Worm (Caenorhabditis elegans): Measurements from ENCODE around the gene faxc-2.

Gene faxc-2

ce11 chrII:13285729-13286128, 23.4 kb upstream of the faxc-2 start, which contains the start of gene ztf-22:
TSS of gene ztf-22 (minus strand) at chrII:13285829.
- TF ChIP-seq T22C8.4 (GFP tag; IDR thresholded peaks at IDR 0.05) (no peak), ztf-23 (GFP tag; IDR thresholded peaks at IDR 0.05) (no peak), cog-1 (tag; optimal IDR thresholded peaks at IDR 0.05) (no peak), klf-2 (GFP tag; conservative IDR thresholded peaks at IDR 0.05) (no peak)

DNA sequence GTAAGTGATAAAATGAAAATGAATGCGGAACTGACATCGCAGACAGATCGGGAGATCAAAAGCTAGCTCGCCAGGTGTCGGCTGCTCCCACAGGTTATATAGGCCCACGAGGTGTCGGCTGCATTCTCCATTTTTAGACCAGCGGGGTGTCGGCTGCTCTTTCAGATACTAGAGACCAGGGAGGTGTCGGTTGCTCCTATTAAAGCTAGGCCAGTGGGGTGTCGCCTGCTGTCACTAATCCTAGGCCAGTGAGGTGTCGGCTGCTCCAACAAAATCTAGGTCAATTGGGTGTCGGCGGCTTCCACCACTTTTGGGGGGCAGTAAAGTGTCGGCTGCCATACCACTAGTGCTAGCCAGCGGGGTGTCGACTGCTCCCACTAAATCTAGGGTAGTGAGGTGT, 19.2 kb upstream of the faxc-2 start:
- 0 out of 2 replicates have a peak, but pooled peaks have one; percentile 17 for TF ChIP-seq tab-1 (GFP tag; IDR thresholded peaks at IDR 0.05)
- TF ChIP-seq ztf-23 (GFP tag; IDR thresholded peaks at IDR 0.05) = no peak
- no peak for TF ChIP-seq med-1 (GFP tag; optimal IDR thresholded peaks at IDR 0.05; ENCODE audit: insufficient read depth)

- TF ChIP-seq ztf-29 (GFP tag; IDR thresholded peaks at IDR 0.05) (no peak), cog-1 (tag; optimal IDR thresholded peaks at IDR 0.05) (no peak), ztf-23 (GFP tag; IDR thresholded peaks at IDR 0.05) (no peak), tab-1 (GFP tag; IDR thresholded peaks at IDR 0.05) (no peak), klf-2 (GFP tag; conservative IDR thresholded peaks at IDR 0.05) (no peak), ref-1 (GFP tag; conservative IDR thresholded peaks at IDR 0.05) (no peak)
Observed at ce11 chrII:13290518-13291286, 18.4 kb upstream of the faxc-2 start.

DNA sequence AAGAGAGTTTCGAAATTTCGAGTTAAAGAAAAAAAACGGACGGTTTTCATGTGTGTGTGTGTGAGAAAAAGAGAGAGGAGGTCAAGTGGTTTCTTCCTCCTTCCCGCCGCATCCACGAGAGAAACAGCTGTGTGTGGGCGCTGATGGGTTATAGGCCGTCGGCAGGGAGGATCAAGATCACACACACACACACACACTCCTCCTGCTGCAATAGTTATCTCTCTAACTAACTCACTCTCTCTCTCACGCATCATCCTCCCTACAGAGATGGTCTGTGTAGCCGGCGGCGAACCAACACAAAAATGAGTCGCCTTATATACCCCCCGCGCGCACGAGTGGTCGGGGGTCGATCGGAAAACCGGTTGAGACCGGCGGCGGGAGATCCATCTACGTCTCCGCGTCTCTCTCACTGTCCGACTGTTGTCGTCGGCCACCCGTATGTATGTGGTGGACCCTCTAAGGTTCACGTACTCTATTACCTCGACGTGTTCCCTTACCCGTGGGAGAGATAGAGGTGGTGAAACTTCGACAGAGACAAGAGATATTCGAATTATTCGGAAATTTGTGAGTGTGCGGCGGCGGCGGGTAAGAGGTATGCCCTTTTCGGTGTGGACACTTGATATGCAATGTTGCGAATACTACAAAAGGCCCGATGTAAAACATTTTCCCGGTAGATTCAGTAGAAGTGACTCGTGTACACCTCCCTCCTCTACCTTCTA, 17.5 kb upstream of the faxc-2 start:
- peak; percentile 66; the same call in 1 of the 2 replicates for TF ChIP-seq ztf-23 (GFP tag; IDR thresholded peaks at IDR 0.05)
- no peak for TF ChIP-seq T22C8.4 (GFP tag; IDR thresholded peaks at IDR 0.05)
- TF ChIP-seq cog-1 (tag; optimal IDR thresholded peaks at IDR 0.05) = peak; percentile 37
- TF ChIP-seq tab-1 (GFP tag; IDR thresholded peaks at IDR 0.05) = peak; percentile 43; the same call in 1 of the 2 replicates

DNA sequence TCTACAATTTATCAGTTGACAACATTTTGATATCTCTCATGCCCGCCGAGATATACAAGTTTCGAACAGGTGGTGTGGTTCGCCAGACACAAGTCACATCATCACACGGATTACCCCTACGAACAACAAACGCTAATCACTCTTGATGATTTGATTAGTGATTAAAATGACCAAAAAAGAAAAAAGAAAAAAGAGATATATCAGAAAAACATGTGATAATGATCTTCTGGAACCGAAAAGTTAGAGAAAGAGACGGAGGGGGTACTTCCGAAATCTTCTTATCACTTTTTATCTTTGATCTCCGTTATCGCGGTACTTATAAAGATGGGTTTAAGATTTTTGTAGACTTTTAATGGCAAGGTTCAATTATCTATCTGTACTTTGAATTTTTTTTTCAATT, 16.2 kb upstream of the faxc-2 start:
- TF ChIP-seq flt-1 (GFP tag; IDR thresholded peaks at IDR 0.05) = no peak
- no peak for TF ChIP-seq tab-1 (GFP tag; IDR thresholded peaks at IDR 0.05)
- no peak for TF ChIP-seq klf-2 (GFP tag; conservative IDR thresholded peaks at IDR 0.05)
- no peak for TF ChIP-seq cog-1 (tag; optimal IDR thresholded peaks at IDR 0.05)
- no peak for TF ChIP-seq T22C8.4 (GFP tag; IDR thresholded peaks at IDR 0.05)
- no peak for TF ChIP-seq med-1 (GFP tag; optimal IDR thresholded peaks at IDR 0.05; ENCODE audit: insufficient read depth)
- no peak for TF ChIP-seq ref-1 (GFP tag; conservative IDR thresholded peaks at IDR 0.05)
- TF ChIP-seq ztf-29 (GFP tag; IDR thresholded peaks at IDR 0.05) = no peak
- TF ChIP-seq ztf-23 (GFP tag; IDR thresholded peaks at IDR 0.05) = no peak

DNA sequence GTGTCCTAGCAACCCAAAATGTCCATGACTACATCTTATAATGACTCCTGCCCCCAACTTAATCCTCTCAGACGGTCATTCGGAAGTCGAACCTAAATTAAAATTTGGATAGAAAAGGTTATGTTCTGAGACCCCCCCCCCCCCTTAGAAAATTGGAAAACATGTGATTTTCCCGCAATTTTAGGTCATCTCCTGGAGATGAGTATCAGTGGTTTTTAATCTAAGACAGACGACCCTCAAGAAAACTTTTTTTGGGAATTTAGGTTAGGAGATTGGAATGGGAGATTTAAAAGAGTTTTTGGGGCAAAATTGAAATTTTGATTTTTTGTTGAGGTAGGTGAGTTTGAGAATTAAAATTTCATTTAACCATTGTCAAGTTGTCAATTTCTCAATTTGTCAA, 15.6 kb upstream of the faxc-2 start:
- no peak for TF ChIP-seq flt-1 (GFP tag; IDR thresholded peaks at IDR 0.05)
- TF ChIP-seq T22C8.4 (GFP tag; IDR thresholded peaks at IDR 0.05) = no peak
- no peak for TF ChIP-seq ztf-29 (GFP tag; IDR thresholded peaks at IDR 0.05)
- no peak for TF ChIP-seq cog-1 (tag; optimal IDR thresholded peaks at IDR 0.05)

DNA sequence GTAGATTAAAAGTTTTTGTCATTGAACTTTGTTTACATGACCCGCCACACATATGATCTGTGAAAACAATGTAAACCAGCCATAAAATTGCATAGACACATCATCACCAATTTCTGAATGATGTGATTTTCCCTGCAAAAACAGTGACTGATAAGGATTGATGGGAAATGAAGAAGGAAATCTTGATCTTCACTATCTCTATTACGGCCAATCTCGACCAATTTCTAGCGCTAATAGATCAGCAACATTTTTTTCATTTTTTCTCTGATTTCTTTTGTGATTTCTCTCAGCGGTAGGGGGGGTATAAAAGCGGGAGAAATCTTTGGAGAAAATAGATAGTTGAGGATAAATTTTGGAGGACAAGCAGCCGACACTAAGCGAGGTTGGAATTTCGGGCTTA, 11.8 kb upstream of the faxc-2 start:
- TF ChIP-seq ref-1 (GFP tag; conservative IDR thresholded peaks at IDR 0.05) (no peak), ztf-29 (GFP tag; IDR thresholded peaks at IDR 0.05) (no peak), T22C8.4 (GFP tag; IDR thresholded peaks at IDR 0.05) (no peak), ztf-23 (GFP tag; IDR thresholded peaks at IDR 0.05) (no peak), med-1 (GFP tag; optimal IDR thresholded peaks at IDR 0.05; ENCODE audit: insufficient read depth) (no peak), cog-1 (tag; optimal IDR thresholded peaks at IDR 0.05) (no peak), klf-2 (GFP tag; conservative IDR thresholded peaks at IDR 0.05) (no peak), flt-1 (GFP tag; IDR thresholded peaks at IDR 0.05) (no peak), tab-1 (GFP tag; IDR thresholded peaks at IDR 0.05) (no peak)

ce11 chrII:13297935-13298334, 11.2 kb upstream of the faxc-2 start:
- no peak for TF ChIP-seq ztf-23 (GFP tag; IDR thresholded peaks at IDR 0.05)

DNA sequence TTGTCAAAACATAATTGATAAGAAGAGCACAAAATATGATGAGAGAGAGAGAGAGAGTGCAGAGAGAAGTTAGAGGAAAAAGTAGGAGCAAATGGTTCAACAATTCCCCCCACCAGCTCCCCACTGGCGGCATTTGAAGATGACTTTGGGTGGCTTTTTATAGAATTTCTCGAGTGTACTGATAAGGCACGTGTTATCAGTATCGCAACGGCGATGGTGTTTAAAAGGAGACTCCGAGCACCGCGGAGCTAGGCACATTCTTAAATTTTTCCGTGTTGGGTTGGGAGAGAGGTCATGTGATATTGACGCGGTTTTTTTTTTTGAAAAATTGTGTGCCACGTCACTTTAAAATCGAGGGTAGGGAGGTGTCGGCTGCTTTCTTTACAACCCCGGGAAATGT, 10.6 kb upstream of the faxc-2 start:
- TF ChIP-seq flt-1 (GFP tag; IDR thresholded peaks at IDR 0.05) (no peak), klf-2 (GFP tag; conservative IDR thresholded peaks at IDR 0.05) (no peak), cog-1 (tag; optimal IDR thresholded peaks at IDR 0.05) (no peak), ztf-23 (GFP tag; IDR thresholded peaks at IDR 0.05) (no peak), med-1 (GFP tag; optimal IDR thresholded peaks at IDR 0.05; ENCODE audit: insufficient read depth) (no peak), ref-1 (GFP tag; conservative IDR thresholded peaks at IDR 0.05) (no peak), T22C8.4 (GFP tag; IDR thresholded peaks at IDR 0.05) (no peak), tab-1 (GFP tag; IDR thresholded peaks at IDR 0.05) (no peak), ztf-29 (GFP tag; IDR thresholded peaks at IDR 0.05) (no peak)

DNA sequence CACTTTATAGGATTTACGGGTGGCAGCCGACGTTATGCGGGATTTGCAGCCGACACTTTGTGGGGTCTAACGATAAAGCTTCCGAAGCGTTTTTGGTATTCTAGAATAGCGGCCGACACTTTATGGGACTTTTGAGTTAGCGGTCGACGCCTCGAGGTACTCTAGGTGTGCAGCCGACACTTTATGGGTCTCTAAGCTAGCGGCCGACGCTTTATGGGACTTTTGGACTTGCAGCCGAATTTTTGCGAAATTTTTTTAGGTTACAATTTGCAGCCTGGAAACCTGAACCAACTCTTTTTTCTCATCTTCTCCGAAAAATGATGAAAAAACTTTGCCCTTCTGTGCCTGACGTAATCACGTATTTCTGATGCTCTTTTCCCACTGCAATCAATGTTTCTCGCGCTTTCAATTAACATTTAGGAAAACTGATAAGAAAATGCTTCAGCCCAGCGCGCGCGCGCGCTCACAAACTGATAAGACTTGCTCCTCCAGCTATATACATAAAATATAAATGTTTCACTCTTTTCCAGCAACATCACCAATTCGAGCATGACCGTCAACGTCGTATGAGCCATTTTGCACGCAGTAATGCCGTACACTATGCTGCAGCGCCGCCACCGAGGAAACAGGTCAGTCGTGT, 9.8 kb upstream of the faxc-2 start:
- no peak for TF ChIP-seq med-1 (GFP tag; optimal IDR thresholded peaks at IDR 0.05; ENCODE audit: insufficient read depth)
- TF ChIP-seq tab-1 (GFP tag; IDR thresholded peaks at IDR 0.05) = no peak
- TF ChIP-seq ztf-23 (GFP tag; IDR thresholded peaks at IDR 0.05) = no peak
- no peak for TF ChIP-seq T22C8.4 (GFP tag; IDR thresholded peaks at IDR 0.05)
- TF ChIP-seq flt-1 (GFP tag; IDR thresholded peaks at IDR 0.05) = no peak
- TF ChIP-seq ref-1 (GFP tag; conservative IDR thresholded peaks at IDR 0.05) = no peak
- no peak for TF ChIP-seq ztf-29 (GFP tag; IDR thresholded peaks at IDR 0.05)
- TF ChIP-seq klf-2 (GFP tag; conservative IDR thresholded peaks at IDR 0.05) = no peak
- TF ChIP-seq cog-1 (tag; optimal IDR thresholded peaks at IDR 0.05) = no peak
